Worm (Caenorhabditis elegans) whole organism, L4 larva: ENCODE data around the gene bre-1.
"Not testable (repeated sequence)": the region's sequence is repeated elsewhere in the genome, so short reads cannot be mapped to it uniquely, and the experiment has no call there.

Experiments
- ceh-82 ChIP-seq: sonication (generic microtip); optimal IDR thresholded peaks from 2 replicates; lab custom pipeline; 2017; ENCODE audit warnings: missing biosample characterization, missing genetic modification characterization
- fkh-10 ChIP-seq: fragments of 150-350 bp; optimal IDR thresholded peaks from 2 replicates; lab custom pipeline; 2014; ENCODE audit warnings: missing biosample characterization, missing genetic modification reagents, missing genetic modification characterization
- nhr-25 ChIP-seq: sonication (generic microtip); optimal IDR thresholded peaks from 2 replicates; lab custom pipeline; 2017; ENCODE audit warnings: missing genetic modification characterization, mild to moderate bottlenecking, missing compliant biosample characterization, antibody characterized with exemption, moderate library complexity, borderline replicate concordance; ENCODE audit not compliant: insufficient read depth
- php-3 ChIP-seq: fragments of 200-800 bp; sonication (Bioruptor generic); IDR thresholded peaks from 2 replicates; pipeline ENCODE4 v1.3.6; 2022; ENCODE audit warnings: missing genetic modification reagents, missing genetic modification characterization, missing compliant biosample characterization
- ztf-11 ChIP-seq: fragments of 150-350 bp; optimal IDR thresholded peaks from 2 replicates; lab custom pipeline; 2014; ENCODE audit warnings: missing biosample characterization, missing genetic modification characterization

ce11 chrIV:8961109-8961508 lies 26.0 kb upstream of the bre-1 start:
- not testable (repeated sequence) for TF ChIP-seq php-3; fkh-10 (GFP tag; lab: Kevin White, UChicago); ztf-11; nhr-25 (tag; lab: Kevin White, UChicago); ceh-82
